Fruit fly (Drosophila melanogaster) whole organism: ENCODE data around the gene Polr3E.

ENCODE experiments used
- CG8478 ChIP-seq: fragments of >200 bp; optimal IDR thresholded peaks from 2 replicates; lab custom pipeline; 2018; ENCODE audit warnings: inconsistent platforms
- Dll ChIP-seq: fragments of >200 bp; optimal IDR thresholded peaks from 2 replicates; lab custom pipeline; 2017
- EcR ChIP-seq, 2 experiments: fragments of >200 bp; optimal IDR thresholded peaks; 2 replicates each; lab custom pipeline; 2017; ENCODE audit warnings: missing biosample characterization in 2 of 2, missing genetic modification characterization in 2 of 2, missing genetic modification reagents in 2 of 2
- pan ChIP-seq: fragments of >200 bp; optimal IDR thresholded peaks from 2 replicates; lab custom pipeline; 2017
- psq ChIP-seq: fragments of >200 bp; optimal IDR thresholded peaks from 2 replicates; lab custom pipeline; 2017
- usp ChIP-seq: fragments of >200 bp; optimal IDR thresholded peaks from 2 replicates; lab custom pipeline; 2017; ENCODE audit warnings: missing biosample characterization, missing genetic modification characterization, mixed read lengths

Polr3E gene

dm6 chr3L:21043894-21044682 lies 12.5 kb downstream of the Polr3E start:
- TF ChIP-seq EcR (GFP tag; optimal IDR thresholded peaks at IDR 0.05; lab: Kevin White, UChicago) (peak in 1 of 2 experiments; percentile 20), pan (lab: Kevin White, UChicago) (no peak)

- TF ChIP-seq CG8478 (lab: Kevin White, UChicago) (no peak), usp (no peak), pan (lab: Kevin White, UChicago) (no peak), psq (lab: Kevin White, UChicago) (no peak)
Observed at dm6 chr3L:21044721-21045120, 13.1 kb downstream of the Polr3E start.

- TF ChIP-seq Dll (lab: Kevin White, UChicago): no peak
- no peak for TF ChIP-seq psq (lab: Kevin White, UChicago)
- TF ChIP-seq pan (lab: Kevin White, UChicago): no peak
- TF ChIP-seq CG8478 (lab: Kevin White, UChicago): no peak
- TF ChIP-seq usp: no peak
- no peak for TF ChIP-seq EcR (GFP tag; optimal IDR thresholded peaks at IDR 0.05; lab: Kevin White, UChicago)
Observed at dm6 chr3L:21046107-21046708, 14.6 kb downstream of the Polr3E start.

- TF ChIP-seq psq (lab: Kevin White, UChicago): no peak
- no peak for TF ChIP-seq pan (lab: Kevin White, UChicago)
Observed at dm6 chr3L:21047037-21047436, 15.4 kb downstream of the Polr3E start.

- no peak for TF ChIP-seq CG8478 (lab: Kevin White, UChicago)
- no peak for TF ChIP-seq EcR (GFP tag; optimal IDR thresholded peaks at IDR 0.05; lab: Kevin White, UChicago)
- no peak for TF ChIP-seq Dll (lab: Kevin White, UChicago)
- TF ChIP-seq psq (lab: Kevin White, UChicago): no peak
- no peak for TF ChIP-seq usp
- TF ChIP-seq pan (lab: Kevin White, UChicago): no peak
Observed at dm6 chr3L:21047734-21048657, 16.4 kb downstream of the Polr3E start.

- TF ChIP-seq EcR (GFP tag; optimal IDR thresholded peaks at IDR 0.05; lab: Kevin White, UChicago): no peak
- TF ChIP-seq CG8478 (lab: Kevin White, UChicago): no peak
- no peak for TF ChIP-seq pan (lab: Kevin White, UChicago)
- TF ChIP-seq Dll (lab: Kevin White, UChicago): no peak
- no peak for TF ChIP-seq psq (lab: Kevin White, UChicago)
- TF ChIP-seq usp: no peak
Observed at dm6 chr3L:21049417-21049914, 17.8 kb downstream of the Polr3E start.

dm6 chr3L:21050068-21050736 lies 18.6 kb downstream of the Polr3E start:
- TF ChIP-seq CG8478 (lab: Kevin White, UChicago) (no peak), psq (lab: Kevin White, UChicago) (no peak), usp (no peak), pan (lab: Kevin White, UChicago) (no peak), Dll (lab: Kevin White, UChicago) (no peak), EcR (GFP tag; optimal IDR thresholded peaks at IDR 0.05; lab: Kevin White, UChicago) (no peak)

- TF ChIP-seq EcR (GFP tag; optimal IDR thresholded peaks at IDR 0.05; lab: Kevin White, UChicago) (no peak), pan (lab: Kevin White, UChicago) (no peak), CG8478 (lab: Kevin White, UChicago) (no peak), usp (no peak), psq (lab: Kevin White, UChicago) (no peak), Dll (lab: Kevin White, UChicago) (no peak)
Observed at dm6 chr3L:21052191-21052951, 20.7 kb downstream of the Polr3E start.

dm6 chr3L:21053763-21054162 lies 22.1 kb downstream of the Polr3E start:
- no peak for TF ChIP-seq psq (lab: Kevin White, UChicago)
- no peak for TF ChIP-seq CG8478 (lab: Kevin White, UChicago)
- no peak for TF ChIP-seq EcR (GFP tag; optimal IDR thresholded peaks at IDR 0.05; lab: Kevin White, UChicago)
- no peak for TF ChIP-seq pan (lab: Kevin White, UChicago)
- TF ChIP-seq Dll (lab: Kevin White, UChicago): no peak
- TF ChIP-seq usp: no peak

- TF ChIP-seq pan (lab: Kevin White, UChicago) (no peak), CG8478 (lab: Kevin White, UChicago) (no peak), usp (no peak), EcR (GFP tag; optimal IDR thresholded peaks at IDR 0.05; lab: Kevin White, UChicago) (no peak)
Observed at dm6 chr3L:21054188-21054893, 22.7 kb downstream of the Polr3E start.
